Worm (Caenorhabditis elegans) whole organism, young adult: ENCODE measurements around the gene srt-42.

Experiments
- B0261.1 ChIP-seq: sonication (generic microtip); optimal IDR thresholded peaks from 2 replicates; lab custom pipeline; 2016; ENCODE audit warnings: mild to moderate bottlenecking, missing genetic modification characterization, moderate library complexity, missing compliant biosample characterization
- F39B2.1 ChIP-seq: fragments of 200-800 bp; sonication (Bioruptor generic); IDR thresholded peaks from 2 replicates; pipeline ENCODE4 v1.3.6; 2022; ENCODE audit warnings: missing genetic modification reagents, missing genetic modification characterization, missing compliant biosample characterization
- F52B5.7 ChIP-seq: sonication (generic microtip); optimal IDR thresholded peaks from 2 replicates; lab custom pipeline; 2016; ENCODE audit warnings: mild to moderate bottlenecking, missing genetic modification characterization, missing compliant biosample characterization
- F57A8.1 ChIP-seq: fragments of 200-800 bp; sonication (Bioruptor generic); optimal IDR thresholded peaks from 2 replicates; lab custom pipeline; 2018; ENCODE audit warnings: mild to moderate bottlenecking, missing genetic modification characterization, moderate library complexity, missing compliant biosample characterization
- Y53F4B.3 ChIP-seq: fragments of 200-800 bp; sonication (Bioruptor generic); IDR thresholded peaks from 2 replicates; pipeline ENCODE4 v1.3.6; 2022; ENCODE audit warnings: missing genetic modification reagents, missing genetic modification characterization, missing compliant biosample characterization
- Y53G8AR.9 ChIP-seq: fragments of 200-800 bp; sonication (Bioruptor generic); conservative IDR thresholded peaks from 2 replicates; pipeline ENCODE4 v1.3.6; 2022; ENCODE audit warnings: missing genetic modification reagents, missing genetic modification characterization, missing compliant biosample characterization
- Y67H2A.10 ChIP-seq: fragments of 200-800 bp; sonication (Bioruptor generic); conservative IDR thresholded peaks from 2 replicates; pipeline ENCODE4 v1.3.6; 2022; ENCODE audit warnings: missing genetic modification reagents, missing genetic modification characterization, missing compliant biosample characterization
- aptf-3 ChIP-seq: fragments of 200-800 bp; sonication (Bioruptor generic); IDR thresholded peaks from 2 replicates; pipeline ENCODE4 v1.3.6; 2022; ENCODE audit warnings: missing genetic modification characterization, missing compliant biosample characterization
- attf-3 ChIP-seq: fragments of 200-800 bp; sonication (Bioruptor generic); conservative IDR thresholded peaks from 2 replicates; pipeline ENCODE4 v1.3.6; 2022; ENCODE audit warnings: missing genetic modification reagents, missing genetic modification characterization, missing compliant biosample characterization
- attf-5 ChIP-seq: fragments of 200-800 bp; sonication (Bioruptor generic); optimal IDR thresholded peaks from 2 replicates; lab custom pipeline; 2018; ENCODE audit warnings: mild to moderate bottlenecking, missing genetic modification characterization, missing compliant biosample characterization
- bed-2 ChIP-seq: fragments of 200-800 bp; sonication (Bioruptor generic); IDR thresholded peaks from 2 replicates; pipeline ENCODE4 v1.3.6; 2022; ENCODE audit warnings: missing genetic modification reagents, missing genetic modification characterization, missing compliant biosample characterization
- cebp-2 ChIP-seq: fragments of 200-800 bp; sonication (Bioruptor generic); IDR thresholded peaks from 2 replicates; pipeline ENCODE4 v1.3.6; 2022; ENCODE audit warnings: missing genetic modification characterization, missing compliant biosample characterization
- die-1 ChIP-seq: sonication (generic microtip); optimal IDR thresholded peaks from 2 replicates; lab custom pipeline; 2016; ENCODE audit warnings: missing genotype, mild to moderate bottlenecking, missing genetic modification characterization, missing compliant biosample characterization
- egrh-3 ChIP-seq: fragments of 200-800 bp; sonication (Bioruptor generic); IDR thresholded peaks from 2 replicates; pipeline ENCODE4 v1.3.6; 2022; ENCODE audit warnings: missing genetic modification reagents, missing genetic modification characterization, missing compliant biosample characterization
- ekl-4 ChIP-seq: fragments of 200-800 bp; sonication (Bioruptor generic); IDR thresholded peaks from 2 replicates; pipeline ENCODE4 v1.3.6; 2022; ENCODE audit warnings: missing genetic modification reagents, missing genetic modification characterization, missing compliant biosample characterization
- hlh-12 ChIP-seq: sonication (generic microtip); optimal IDR thresholded peaks from 2 replicates; lab custom pipeline; 2016; ENCODE audit warnings: missing genetic modification characterization, missing compliant biosample characterization
- hmg-1.2 ChIP-seq: fragments of 200-800 bp; sonication (Bioruptor generic); IDR thresholded peaks from 2 replicates; pipeline ENCODE4 v1.3.6; 2022; ENCODE audit warnings: missing genetic modification reagents, missing genetic modification characterization, missing compliant biosample characterization
- hsf-1 ChIP-seq: fragments of 200-800 bp; sonication (Bioruptor generic); IDR thresholded peaks from 2 replicates; pipeline ENCODE4 v1.3.6; 2022; ENCODE audit warnings: missing genetic modification reagents, missing genetic modification characterization, missing compliant biosample characterization
- let-526 ChIP-seq: fragments of 200-800 bp; sonication (Bioruptor generic); IDR thresholded peaks from 2 replicates; pipeline ENCODE4 v1.3.6; 2022; ENCODE audit warnings: missing genetic modification reagents, missing genetic modification characterization, missing compliant biosample characterization
- lin-26 ChIP-seq: fragments of 200-800 bp; sonication (Bioruptor generic); IDR thresholded peaks from 2 replicates; pipeline ENCODE4 v1.3.6; 2022; ENCODE audit warnings: missing genetic modification reagents, missing genetic modification characterization, missing compliant biosample characterization
- lin-54 ChIP-seq: fragments of 200-800 bp; sonication (Bioruptor generic); optimal IDR thresholded peaks from 2 replicates; lab custom pipeline; 2018; ENCODE audit warnings: mild to moderate bottlenecking, missing genetic modification characterization, missing compliant biosample characterization
- mes-4 ChIP-seq: sonication (generic microtip); optimal IDR thresholded peaks from 2 replicates; lab custom pipeline; 2016; ENCODE audit warnings: missing genotype, missing genetic modification characterization, missing compliant biosample characterization
- sea-2 ChIP-seq: fragments of 200-800 bp; sonication (Bioruptor generic); IDR thresholded peaks from 2 replicates; pipeline ENCODE4 v1.3.6; 2022; ENCODE audit warnings: missing genetic modification characterization, missing compliant biosample characterization
- tbp1 ChIP-seq: fragments of 200-800 bp; sonication (Bioruptor generic); optimal IDR thresholded peaks from 2 replicates; lab custom pipeline; 2018; ENCODE audit warnings: mild to moderate bottlenecking, missing genetic modification characterization, missing compliant biosample characterization
- zfh-2 ChIP-seq: fragments of 200-800 bp; sonication (Bioruptor generic); conservative IDR thresholded peaks from 2 replicates; pipeline ENCODE4 v1.3.6; 2022; ENCODE audit warnings: missing genetic modification reagents, missing genetic modification characterization, missing compliant biosample characterization

srt-42 gene

ce11 chrV:1849992-1850391, 42.7 kb downstream of the srt-42 start:
- TF ChIP-seq bed-2 (GFP tag; lab: Robert Waterston, UW) (0 out of 2 replicates have a peak, but pooled peaks have one; percentile 31), zfh-2 (GFP tag; lab: Robert Waterston, UW) (peak; percentile 94), cebp-2 (GFP tag; lab: Robert Waterston, UW) (0 out of 2 replicates have a peak, but pooled peaks have one; percentile 46), egrh-3 (GFP tag; lab: Robert Waterston, UW) (peak; percentile 99)

- TF ChIP-seq hlh-12 (tag; lab: Kevin White, UChicago) (no peak), hmg-1.2 (peak; percentile 18; the same call in 1 of the 2 replicates), lin-54 (GFP tag; lab: Kevin White, UChicago) (no peak), F39B2.1 (GFP tag; lab: Robert Waterston, UW) (no peak), lin-26 (GFP tag; lab: Robert Waterston, UW) (no peak), F57A8.1 (GFP tag; lab: Kevin White, UChicago) (no peak), let-526 (GFP tag; lab: Robert Waterston, UW) (no peak), attf-3 (no peak)
These were observed 47.8 kb downstream of the srt-42 start for ce11 chrV:1855087-1855486.

- TF ChIP-seq die-1 (tag; lab: Kevin White, UChicago): no peak
- TF ChIP-seq mes-4: no peak
- no peak for TF ChIP-seq lin-54 (GFP tag; lab: Kevin White, UChicago)
- TF ChIP-seq F52B5.7 (tag; lab: Kevin White, UChicago): no peak
- TF ChIP-seq Y53G8AR.9 (GFP tag; lab: Robert Waterston, UW): no peak
- TF ChIP-seq Y53F4B.3: no peak
- TF ChIP-seq sea-2 (GFP tag; lab: Robert Waterston, UW): no peak
- no peak for TF ChIP-seq aptf-3 (GFP tag; lab: Robert Waterston, UW)
- no peak for TF ChIP-seq attf-5 (GFP tag; lab: Kevin White, UChicago)
- TF ChIP-seq B0261.1 (tag; lab: Kevin White, UChicago): no peak
- no peak for TF ChIP-seq Y67H2A.10
- TF ChIP-seq tbp1: no peak
- TF ChIP-seq hsf-1 (GFP tag; lab: Robert Waterston, UW): no peak
These were observed 48.9 kb downstream of the srt-42 start, which contains the start of gene T10B5.10 for ce11 chrV:1856176-1856575. TSS of gene T10B5.10 (minus strand) at chrV:1856276.

ce11 chrV:1857840-1858239, 50.6 kb downstream of the srt-42 start:
- no peak for TF ChIP-seq ekl-4
